Fruit fly (Drosophila melanogaster) whole organism, embryonic: ENCODE results near the gene corto.

Source experiments
- Bgb ChIP-seq: fragments of 200-800 bp; sonication (Bioruptor generic); IDR thresholded peaks from 2 replicates; pipeline ENCODE4 v1.3.6; 2022; ENCODE audit warnings: missing biosample characterization, missing genetic modification characterization; ENCODE audit not compliant: partially characterized antibody
- CG14965 ChIP-seq: fragments of 200-800 bp; sonication (Bioruptor generic); optimal IDR thresholded peaks from 2 replicates; lab custom pipeline; 2016; ENCODE audit warnings: missing biosample characterization, missing genetic modification characterization, borderline replicate concordance
- CG1603 ChIP-seq: fragments of 200-800 bp; sonication (Bioruptor generic); optimal IDR thresholded peaks from 2 replicates; lab custom pipeline; 2019; ENCODE audit warnings: missing biosample characterization, mild to moderate bottlenecking, missing genetic modification characterization, moderate library complexity
- CG17802 ChIP-seq: fragments of 200-800 bp; sonication (Bioruptor generic); optimal IDR thresholded peaks from 2 replicates; lab custom pipeline; 2018; ENCODE audit warnings: missing biosample characterization, mild to moderate bottlenecking, missing genetic modification characterization, moderate library complexity
- CG17912 ChIP-seq: fragments of 200-800 bp; sonication (Bioruptor generic); optimal IDR thresholded peaks from 2 replicates; lab custom pipeline; 2018; ENCODE audit warnings: missing biosample characterization, mild to moderate bottlenecking, missing genetic modification characterization
- CG18011 ChIP-seq: fragments of 200-800 bp; sonication (Bioruptor generic); optimal IDR thresholded peaks from 2 replicates; lab custom pipeline; 2017; ENCODE audit warnings: missing biosample characterization, missing genetic modification characterization, mild to moderate bottlenecking, moderate library complexity, missing genotype
- CG2199 ChIP-seq: fragments of 200-800 bp; sonication (Bioruptor generic); IDR thresholded peaks from 3 replicates; pipeline ENCODE4 v1.3.6; 2022; ENCODE audit warnings: missing biosample characterization, missing genetic modification characterization
- CG31441 ChIP-seq: fragments of 200-800 bp; sonication (Bioruptor generic); IDR thresholded peaks from 2 replicates; pipeline ENCODE4 v1.3.6; 2022; ENCODE audit warnings: missing biosample characterization, missing genetic modification characterization
- CG32767 ChIP-seq: fragments of 200-800 bp; sonication (Bioruptor generic); IDR thresholded peaks from 2 replicates; pipeline ENCODE4 v1.3.6; 2022; ENCODE audit warnings: missing biosample characterization, missing genetic modification characterization
- CG6791 ChIP-seq: fragments of 200-800 bp; sonication (Bioruptor generic); IDR thresholded peaks from 3 replicates; pipeline ENCODE4 v1.3.6; 2022; ENCODE audit warnings: missing biosample characterization, missing genetic modification characterization; ENCODE audit not compliant: partially characterized antibody
- CG7839 ChIP-seq: fragments of 200-800 bp; sonication (Bioruptor generic); optimal IDR thresholded peaks from 3 replicates; lab custom pipeline; 2018; ENCODE audit warnings: missing biosample characterization, mild to moderate bottlenecking, missing genetic modification characterization, moderate library complexity
- CG8478 ChIP-seq: fragments of >200 bp; optimal IDR thresholded peaks from 2 replicates; lab custom pipeline; 2018
- CG8944 ChIP-seq: fragments of 200-800 bp; sonication (Bioruptor generic); optimal IDR thresholded peaks from 3 replicates; lab custom pipeline; 2016; ENCODE audit warnings: missing biosample characterization, missing genetic modification characterization
- CG9215 ChIP-seq: fragments of 200-800 bp; sonication (Bioruptor generic); IDR thresholded peaks from 2 replicates; pipeline ENCODE4 v1.3.6; 2022; ENCODE audit warnings: missing biosample characterization, missing genetic modification characterization
- CG9727 ChIP-seq: fragments of 200-800 bp; sonication (Bioruptor generic); optimal IDR thresholded peaks from 3 replicates; lab custom pipeline; 2017; ENCODE audit warnings: missing biosample characterization, mild to moderate bottlenecking, missing genetic modification characterization
- Camta ChIP-seq: fragments of 200-800 bp; sonication (Bioruptor generic); optimal IDR thresholded peaks from 2 replicates; lab custom pipeline; 2016; ENCODE audit warnings: missing biosample characterization, missing genetic modification characterization
- CkIIα-i1 ChIP-seq: fragments of 200-800 bp; sonication (Bioruptor generic); IDR thresholded peaks from 2 replicates; pipeline ENCODE4 v1.3.6; 2022; ENCODE audit warnings: missing biosample characterization, missing genetic modification characterization
- CrebB ChIP-seq: fragments of 200-800 bp; sonication (Bioruptor generic); optimal IDR thresholded peaks from 3 replicates; lab custom pipeline; 2018; ENCODE audit warnings: missing biosample characterization, mild to moderate bottlenecking, missing genetic modification characterization
- Doc3 ChIP-seq: fragments of 200-800 bp; sonication (Bioruptor generic); IDR thresholded peaks from 3 replicates; pipeline ENCODE4 v1.3.6; 2022; ENCODE audit warnings: missing biosample characterization, missing genetic modification characterization; ENCODE audit not compliant: partially characterized antibody
- Fer3 ChIP-seq: fragments of 200-800 bp; sonication (Bioruptor generic); optimal IDR thresholded peaks from 2 replicates; lab custom pipeline; 2018; ENCODE audit warnings: missing biosample characterization, mild to moderate bottlenecking, missing genetic modification characterization, moderate library complexity
- HHEX ChIP-seq: fragments of 200-800 bp; sonication (Bioruptor generic); optimal IDR thresholded peaks from 3 replicates; lab custom pipeline; 2017; ENCODE audit warnings: missing biosample characterization, mild to moderate bottlenecking, missing genetic modification characterization, missing genetic modification reagents
- HLH54F ChIP-seq: fragments of 200-800 bp; sonication (Bioruptor generic); optimal IDR thresholded peaks from 3 replicates; lab custom pipeline; 2016; ENCODE audit warnings: missing biosample characterization, missing genetic modification characterization
- Lim3 ChIP-seq: fragments of 200-800 bp; sonication (Bioruptor generic); IDR thresholded peaks from 2 replicates; pipeline ENCODE4 v1.3.6; 2022; ENCODE audit warnings: missing biosample characterization, missing genetic modification characterization
- MESR4 ChIP-seq: fragments of 200-800 bp; sonication (Bioruptor generic); optimal IDR thresholded peaks from 2 replicates; lab custom pipeline; 2018; ENCODE audit warnings: missing biosample characterization, mild to moderate bottlenecking, missing genetic modification characterization, moderate library complexity
- Max ChIP-seq: fragments of 200-800 bp; sonication (Bioruptor generic); optimal IDR thresholded peaks from 2 replicates; lab custom pipeline; 2016; ENCODE audit warnings: missing biosample characterization, mild to moderate bottlenecking, missing genetic modification characterization
- Mrtf ChIP-seq: fragments of 200-800 bp; sonication (Bioruptor generic); IDR thresholded peaks from 3 replicates; pipeline ENCODE4 v1.3.6; 2022; ENCODE audit warnings: missing biosample characterization, missing genetic modification characterization
- NC2β ChIP-seq: fragments of 200-800 bp; sonication (Bioruptor generic); optimal IDR thresholded peaks from 2 replicates; lab custom pipeline; 2016; ENCODE audit warnings: missing biosample characterization, missing genetic modification characterization
- NK7.1 ChIP-seq: fragments of 200-800 bp; sonication (Bioruptor generic); optimal IDR thresholded peaks from 3 replicates; lab custom pipeline; 2016; ENCODE audit warnings: missing biosample characterization, missing genetic modification characterization
- Ptx1 ChIP-seq: fragments of 200-800 bp; sonication (Bioruptor generic); IDR thresholded peaks from 2 replicates; pipeline ENCODE4 v1.3.6; 2022; ENCODE audit warnings: missing biosample characterization, missing genetic modification characterization
- Scr ChIP-seq: fragments of 200-800 bp; sonication (Bioruptor generic); IDR thresholded peaks from 2 replicates; pipeline ENCODE4 v1.3.6; 2022; ENCODE audit warnings: missing biosample characterization, missing genetic modification characterization; ENCODE audit not compliant: partially characterized antibody
- Sox100B ChIP-seq: fragments of 200-800 bp; sonication (Bioruptor generic); optimal IDR thresholded peaks from 3 replicates; lab custom pipeline; 2018; ENCODE audit warnings: missing biosample characterization, mild to moderate bottlenecking, missing genetic modification characterization
- ap ChIP-seq: fragments of 200-800 bp; sonication (Bioruptor generic); IDR thresholded peaks from 2 replicates; pipeline ENCODE4 v1.3.6; 2022; ENCODE audit warnings: missing biosample characterization, missing genetic modification characterization
- ato ChIP-seq: fragments of 200-800 bp; sonication (Bioruptor generic); IDR thresholded peaks from 2 replicates; pipeline ENCODE4 v1.3.6; 2022; ENCODE audit warnings: missing biosample characterization, missing genetic modification characterization; ENCODE audit not compliant: partially characterized antibody
- br ChIP-seq: fragments of >200 bp; optimal IDR thresholded peaks from 2 replicates; lab custom pipeline; 2017
- caup ChIP-seq: fragments of 200-800 bp; sonication (Bioruptor generic); optimal IDR thresholded peaks from 3 replicates; lab custom pipeline; 2017; ENCODE audit warnings: missing biosample characterization, mild to moderate bottlenecking, missing genetic modification characterization, moderate library complexity; ENCODE audit not compliant: severe bottlenecking
- crol ChIP-seq: fragments of 200-800 bp; sonication (Bioruptor generic); IDR thresholded peaks from 2 replicates; pipeline ENCODE4 v1.3.6; 2022; ENCODE audit warnings: missing biosample characterization, missing genetic modification characterization
- disco-r ChIP-seq: fragments of 200-800 bp; sonication (Bioruptor generic); optimal IDR thresholded peaks from 2 replicates; lab custom pipeline; 2016; ENCODE audit warnings: missing biosample characterization, missing genetic modification characterization
- ems ChIP-seq: fragments of 200-800 bp; sonication (Bioruptor generic); optimal IDR thresholded peaks from 3 replicates; lab custom pipeline; 2016; ENCODE audit warnings: missing biosample characterization, missing genetic modification characterization
- eve ChIP-seq, 2 experiments: fragments of >200 bp; optimal IDR thresholded peaks; 2 replicates each; lab custom pipeline; 2017; ENCODE audit warnings: missing biosample characterization in 2 of 2, missing genetic modification characterization in 2 of 2
- jigr1 ChIP-seq: fragments of 200-800 bp; sonication (Bioruptor generic); IDR thresholded peaks from 3 replicates; pipeline ENCODE4 v1.3.6; 2022; ENCODE audit warnings: missing biosample characterization, missing genetic modification characterization
- ken ChIP-seq: fragments of 200-800 bp; sonication (Bioruptor generic); IDR thresholded peaks from 3 replicates; pipeline ENCODE4 v1.3.6; 2022; ENCODE audit warnings: missing biosample characterization, missing genetic modification characterization
- maf-S ChIP-seq: fragments of 200-800 bp; sonication (Bioruptor generic); optimal IDR thresholded peaks from 2 replicates; lab custom pipeline; 2016; ENCODE audit warnings: missing biosample characterization, missing genetic modification characterization
- onecut ChIP-seq: fragments of 200-800 bp; sonication (Bioruptor generic); IDR thresholded peaks from 2 replicates; pipeline ENCODE4 v1.3.6; 2022; ENCODE audit warnings: missing biosample characterization, missing genetic modification characterization
- pb ChIP-seq: fragments of 200-800 bp; sonication (Bioruptor generic); optimal IDR thresholded peaks from 3 replicates; lab custom pipeline; 2016; ENCODE audit warnings: missing biosample characterization, missing genetic modification characterization
- pzg ChIP-seq: fragments of 200-800 bp; sonication (Bioruptor generic); optimal IDR thresholded peaks from 3 replicates; lab custom pipeline; 2018; ENCODE audit warnings: missing biosample characterization, mild to moderate bottlenecking, missing genetic modification characterization, moderate library complexity
- run ChIP-seq: fragments of 200-800 bp; sonication (Bioruptor generic); optimal IDR thresholded peaks from 3 replicates; lab custom pipeline; 2018; ENCODE audit warnings: missing biosample characterization, mild to moderate bottlenecking, missing genetic modification characterization
- seq ChIP-seq: fragments of 200-800 bp; sonication (Bioruptor generic); IDR thresholded peaks from 2 replicates; pipeline ENCODE4 v1.3.6; 2022; ENCODE audit warnings: missing biosample characterization, missing genetic modification characterization
- slou ChIP-seq: fragments of 200-800 bp; sonication (Bioruptor generic); optimal IDR thresholded peaks from 3 replicates; lab custom pipeline; 2016; ENCODE audit warnings: missing biosample characterization, missing genetic modification characterization
- tio ChIP-seq: fragments of 200-800 bp; sonication (Bioruptor generic); optimal IDR thresholded peaks from 2 replicates; lab custom pipeline; 2017; ENCODE audit warnings: missing biosample characterization, missing genetic modification characterization, inconsistent platforms
- vfl ChIP-seq: fragments of 200-800 bp; sonication (Bioruptor generic); optimal IDR thresholded peaks from 2 replicates; lab custom pipeline; 2016; ENCODE audit warnings: missing biosample characterization, missing genetic modification characterization
- wek ChIP-seq: fragments of 200-800 bp; sonication (Bioruptor generic); optimal IDR thresholded peaks from 3 replicates; lab custom pipeline; 2018; ENCODE audit warnings: missing biosample characterization, mild to moderate bottlenecking, missing genetic modification characterization, moderate library complexity

corto gene

dm6 chr3R:5108034-5108433 lies 21.2 kb upstream of the corto start (continued):
- TF ChIP-seq wek (GFP tag; lab: Kevin White, UChicago) (peak; percentile 88), slou (GFP tag; lab: Kevin White, UChicago) (peak; percentile 77), jigr1 (no peak), maf-S (GFP tag; lab: Kevin White, UChicago) (peak; percentile 75), CG7839 (tag; lab: Kevin White, UChicago) (peak; percentile 78), tio (GFP tag; lab: Kevin White, UChicago) (peak; percentile 60), Fer3 (tag; lab: Kevin White, UChicago) (peak; percentile 87), Camta (GFP tag; lab: Kevin White, UChicago) (peak; percentile 85), caup (peak; percentile 93), br (lab: Kevin White, UChicago) (no peak), CG1603 (tag; lab: Kevin White, UChicago) (peak; percentile 87), Doc3 (no peak), ap (GFP tag; lab: Robert Waterston, UW) (no peak), seq (peak; percentile 65), Scr (no peak), CG8944 (GFP tag; lab: Kevin White, UChicago) (peak; percentile 73), NC2β (GFP tag; lab: Kevin White, UChicago) (peak; percentile 84), CG17912 (GFP tag; lab: Kevin White, UChicago) (peak; percentile 45), MESR4 (GFP tag; lab: Kevin White, UChicago) (peak; percentile 48), CG2199 (GFP tag; lab: Robert Waterston, UW) (peak; percentile 87; the same call in 1 of the 3 replicates), Lim3 (GFP tag; lab: Robert Waterston, UW) (no peak), CG14965 (GFP tag; lab: Kevin White, UChicago) (peak; percentile 79), CG17802 (tag; lab: Kevin White, UChicago) (peak; percentile 18), HLH54F (GFP tag; lab: Kevin White, UChicago) (peak; percentile 62), Ptx1 (GFP tag; lab: Robert Waterston, UW) (no peak), CG31441 (GFP tag; lab: Robert Waterston, UW) (peak; percentile 85), disco-r (GFP tag; lab: Kevin White, UChicago) (peak; percentile 71), ems (GFP tag; lab: Kevin White, UChicago) (peak; percentile 61), vfl (peak; percentile 44), eve (GFP tag; optimal IDR thresholded peaks at IDR 0.05; lab: Kevin White, UChicago) (peak in 1 of 2 experiments; percentile 87), NK7.1 (GFP tag; lab: Kevin White, UChicago) (peak; percentile 87), onecut (peak; percentile 75), HHEX (peak; percentile 92), Mrtf (peak; percentile 48; the same call in 1 of the 3 replicates), CG8478 (lab: Kevin White, UChicago) (no peak), Sox100B (GFP tag; lab: Kevin White, UChicago) (peak; percentile 89), Max (GFP tag; lab: Kevin White, UChicago) (peak; percentile 68), CG9215 (GFP tag; lab: Robert Waterston, UW) (no peak), pzg (GFP tag; lab: Kevin White, UChicago) (peak; percentile 6), CG9727 (GFP tag; lab: Kevin White, UChicago) (peak; percentile 91), CkIIα-i1 (GFP tag; lab: Robert Waterston, UW) (peak; percentile 18; the same call in 1 of the 2 replicates), CrebB (peak; percentile 95), ken (GFP tag; lab: Robert Waterston, UW) (0 out of 3 replicates have a peak, but pooled peaks have one; percentile 41), Bgb (GFP tag; lab: Robert Waterston, UW) (no peak), pb (GFP tag; lab: Kevin White, UChicago) (peak; percentile 66), CG32767 (GFP tag; lab: Robert Waterston, UW) (peak; percentile 65; the same call in 1 of the 2 replicates), CG6791 (no peak), crol (no peak), ato (GFP tag; lab: Robert Waterston, UW) (no peak), CG18011 (GFP tag; lab: Kevin White, UChicago) (peak; percentile 62), run (peak; percentile 80)
